Worm (Caenorhabditis elegans) whole organism, mixed stage, embryonic: ENCODE data around the gene C53C11.4.
"Not testable (repeated sequence)": the region's sequence is repeated elsewhere in the genome, so short reads cannot be mapped to it uniquely, and the experiment has no call there.

ENCODE experiments used
- M03D4.4 ChIP-seq: sonication (generic microtip); optimal IDR thresholded peaks from 2 replicates; lab custom pipeline; 2017; ENCODE audit warnings: mild to moderate bottlenecking, missing genetic modification characterization, missing compliant biosample characterization
- pha-4 ChIP-seq: fragments of 150-350 bp; optimal IDR thresholded peaks from 2 replicates; lab custom pipeline; 2018; ENCODE audit warnings: missing biosample characterization, missing genetic modification reagents, missing genetic modification characterization
- unc-62 ChIP-seq: fragments of 150-350 bp; optimal IDR thresholded peaks from 2 replicates; lab custom pipeline; 2014; ENCODE audit warnings: missing biosample characterization, missing genetic modification reagents, missing genetic modification characterization

DNA sequence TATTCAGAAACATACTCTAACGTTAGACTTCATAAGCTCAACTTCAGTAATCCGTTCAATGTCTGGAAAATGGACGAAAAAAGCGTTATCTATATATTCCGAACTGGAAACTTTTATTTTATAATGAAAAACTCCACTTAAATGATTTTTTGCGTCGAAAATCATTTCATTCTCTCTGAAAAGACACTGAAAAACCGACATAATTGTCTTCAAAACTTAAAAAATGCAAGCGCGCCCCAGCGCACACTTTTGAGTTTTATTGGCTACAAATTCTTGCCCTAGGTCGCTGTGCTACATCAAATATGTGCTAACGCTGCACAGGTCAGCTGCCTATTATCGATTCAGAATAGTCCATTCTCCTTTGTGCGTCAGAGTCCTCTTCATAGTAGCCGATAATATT lies 5.8 kb upstream of the C53C11.4 start, which contains the start of gene C33E10.1:
- TF ChIP-seq unc-62 (GFP tag; lab: Kevin White, UChicago); pha-4 (tag; lab: Kevin White, UChicago); M03D4.4 (tag; lab: Kevin White, UChicago): not testable (repeated sequence)
